Fruit fly (Drosophila melanogaster) Kc167 (cell line): ENCODE measurements around the gene Daao2.

ENCODE experiments used
- Sin3A ChIP-seq: fragments of >200 bp; optimal IDR thresholded peaks from 2 replicates; lab custom pipeline; 2018; ENCODE audit warnings: missing external identifiers
- insv ChIP-seq: fragments of >200 bp; optimal IDR thresholded peaks from 3 replicates; lab custom pipeline; 2018; ENCODE audit warnings: missing external identifiers
- psq ChIP-seq: fragments of >200 bp; optimal IDR thresholded peaks from 2 replicates; lab custom pipeline; 2017; ENCODE audit warnings: missing external identifiers

dm6 chr2L:6826298-6826697 lies 23.5 kb downstream of the Daao2 start:
- TF ChIP-seq psq (lab: Kevin White, UChicago): no peak
- no peak for TF ChIP-seq Sin3A (lab: Kevin White, UChicago)
- no peak for TF ChIP-seq insv (lab: Kevin White, UChicago)
